Fruit fly (Drosophila melanogaster) whole organism, wandering third instar larva: ENCODE data around the gene mthl12.

ENCODE experiments used
- Abd-B ChIP-seq: fragments of >200 bp; optimal IDR thresholded peaks from 2 replicates; lab custom pipeline; 2017; ENCODE audit warnings: missing biosample characterization, missing genetic modification characterization
- CG9705 ChIP-seq: fragments of 200-800 bp; sonication (Bioruptor generic); optimal IDR thresholded peaks from 2 replicates; lab custom pipeline; 2018; ENCODE audit warnings: missing biosample characterization, mild to moderate bottlenecking, missing genetic modification characterization
- Myc ChIP-seq: fragments of >200 bp; optimal IDR thresholded peaks from 2 replicates; lab custom pipeline; 2017
- OdsH ChIP-seq: fragments of 200-800 bp; sonication (Bioruptor generic); optimal IDR thresholded peaks from 2 replicates; lab custom pipeline; 2016; ENCODE audit warnings: missing biosample characterization, mild to moderate bottlenecking, missing genetic modification characterization
- brk ChIP-seq: fragments of 200-800 bp; sonication (Bioruptor generic); optimal IDR thresholded peaks from 2 replicates; lab custom pipeline; 2016; ENCODE audit warnings: missing biosample characterization, mild to moderate bottlenecking, missing genetic modification characterization
- dsf ChIP-seq: sonication (Bioruptor generic); optimal IDR thresholded peaks from 2 replicates; lab custom pipeline; 2016; ENCODE audit warnings: missing biosample characterization, missing genetic modification characterization, borderline replicate concordance
- jim ChIP-seq: fragments of 175-275, 200-325 bp; sonication (Bioruptor generic); optimal IDR thresholded peaks from 2 replicates; lab custom pipeline; 2016; ENCODE audit warnings: missing biosample characterization, mild to moderate bottlenecking, missing genetic modification characterization
- pan ChIP-seq: fragments of >200 bp; optimal IDR thresholded peaks from 2 replicates; lab custom pipeline; 2017
- psq ChIP-seq: fragments of 200-800 bp; sonication (Bioruptor generic); optimal IDR thresholded peaks from 3 replicates; lab custom pipeline; 2017; ENCODE audit warnings: missing biosample characterization, mild to moderate bottlenecking, missing genetic modification characterization, moderate library complexity
- sage ChIP-seq: fragments of 200-800 bp; sonication (Bioruptor generic); optimal IDR thresholded peaks from 2 replicates; lab custom pipeline; 2016; ENCODE audit warnings: missing biosample characterization, mild to moderate bottlenecking, missing genetic modification characterization
- woc ChIP-seq: sonication (Bioruptor generic); optimal IDR thresholded peaks from 2 replicates; lab custom pipeline; 2016; ENCODE audit warnings: missing biosample characterization, mild to moderate bottlenecking, missing genetic modification characterization

dm6 chr3R:13313088-13313487, 40.4 kb upstream of the mthl12 start, which contains the start of gene CG44142:
- TF ChIP-seq CG9705 (GFP tag; lab: Kevin White, UChicago) (no peak), Abd-B (GFP tag; lab: Kevin White, UChicago) (no peak), sage (GFP tag; lab: Kevin White, UChicago) (no peak), OdsH (GFP tag; lab: Kevin White, UChicago) (no peak), pan (lab: Kevin White, UChicago) (no peak), jim (GFP tag; lab: Kevin White, UChicago) (no peak), dsf (GFP tag; lab: Kevin White, UChicago) (no peak), psq (GFP tag; lab: Kevin White, UChicago) (no peak), Myc (lab: Kevin White, UChicago) (no peak), brk (no peak), woc (GFP tag; lab: Kevin White, UChicago) (no peak)
